Worm (Caenorhabditis elegans): ENCODE measurements around the gene sec-22.

Gene sec-22

ce11 chrX:1053929-1054328, 18.6 kb downstream of the sec-22 start, which contains the start of gene ncs-3:
TSS of gene ncs-3 (plus strand) at chrX:1054081.
- peak in 1 of 2 experiments; percentile 49 for TF ChIP-seq lsy-2 (tag; optimal IDR thresholded peaks at IDR 0.05)
- TF ChIP-seq sma-3 (GFP tag; optimal IDR thresholded peaks at IDR 0.05): no peak
- TF ChIP-seq nhr-129 (tag; optimal IDR thresholded peaks at IDR 0.05): peak; percentile 10
- TF ChIP-seq C34F6.9 (tag; optimal IDR thresholded peaks at IDR 0.05): peak; percentile 43
- peak; percentile 28 for TF ChIP-seq blmp-1 (tag; optimal IDR thresholded peaks at IDR 0.05; ENCODE audit: insufficient read depth)
- peak; percentile 47 for TF ChIP-seq mab-5 (tag; optimal IDR thresholded peaks at IDR 0.05)
- no peak for TF ChIP-seq nhr-25 (tag; optimal IDR thresholded peaks at IDR 0.05)
- peak; percentile 54 for TF ChIP-seq F13H6.1 (tag; optimal IDR thresholded peaks at IDR 0.05)
- TF ChIP-seq ZK546.5 (tag; optimal IDR thresholded peaks at IDR 0.05): no peak
- TF ChIP-seq alr-1 (tag; optimal IDR thresholded peaks at IDR 0.05): no peak
- TF ChIP-seq sma-9 (GFP tag; optimal IDR thresholded peaks at IDR 0.05): peak; percentile 66
- no peak for TF ChIP-seq sma-9 (tag; optimal IDR thresholded peaks at IDR 0.05)

- TF ChIP-seq ceh-16 (tag; optimal IDR thresholded peaks at IDR 0.05) (no peak), F13H6.1 (tag; optimal IDR thresholded peaks at IDR 0.05) (no peak), crh-2 (tag; optimal IDR thresholded peaks at IDR 0.05) (no peak), dmd-4 (tag; optimal IDR thresholded peaks at IDR 0.05) (no peak), snpc-4 (tag; optimal IDR thresholded peaks at IDR 0.05) (no peak)
These were observed 22.6 kb downstream of the sec-22 start for ce11 chrX:1057821-1058377.

- TF ChIP-seq mab-5 (tag; optimal IDR thresholded peaks at IDR 0.05) (peak; percentile 79), nhr-129 (tag; optimal IDR thresholded peaks at IDR 0.05) (no peak)
These were observed 25.4 kb downstream of the sec-22 start for ce11 chrX:1060705-1061104.

- TF ChIP-seq unc-55 (GFP tag; optimal IDR thresholded peaks at IDR 0.05) (peak; percentile 22), sem-4 (tag; optimal IDR thresholded peaks at IDR 0.05) (peak; percentile 63), F13H6.1 (tag; optimal IDR thresholded peaks at IDR 0.05) (peak; percentile 53), mdl-1 (tag; optimal IDR thresholded peaks at IDR 0.05) (peak in 1 of 2 experiments; percentile 3), C34F6.9 (tag; optimal IDR thresholded peaks at IDR 0.05) (peak; percentile 34), ama-1 (optimal IDR thresholded peaks at IDR 0.05) (no peak), zag-1 (tag; optimal IDR thresholded peaks at IDR 0.05) (peak; percentile 76), nhr-6 (tag; optimal IDR thresholded peaks at IDR 0.05) (no peak), nhr-129 (tag; optimal IDR thresholded peaks at IDR 0.05) (peak; percentile 23), lsy-2 (tag; optimal IDR thresholded peaks at IDR 0.05) (peak in 1 of 2 experiments; percentile 43)
These were observed 27.2 kb downstream of the sec-22 start, which contains the start of gene unc-1 for ce11 chrX:1062403-1063073. TSS of gene unc-1 (minus strand) at chrX:1062453.

ce11 chrX:1064064-1064463, 28.7 kb downstream of the sec-22 start:
- TF ChIP-seq egl-27 (tag; optimal IDR thresholded peaks at IDR 0.05) (no peak), nhr-12 (tag; optimal IDR thresholded peaks at IDR 0.05) (no peak), ztf-1 (GFP tag; conservative IDR thresholded peaks at IDR 0.05) (no peak), elt-3 (tag; optimal IDR thresholded peaks at IDR 0.05) (no peak), nhr-23 (tag; optimal IDR thresholded peaks at IDR 0.05) (no peak), unc-55 (GFP tag; optimal IDR thresholded peaks at IDR 0.05) (peak; percentile 83), crh-2 (tag; optimal IDR thresholded peaks at IDR 0.05) (peak; percentile 38), aly-2 (tag; optimal IDR thresholded peaks at IDR 0.05) (no peak), ama-1 (optimal IDR thresholded peaks at IDR 0.05) (no peak), nhr-77 (tag; optimal IDR thresholded peaks at IDR 0.05) (no peak), lin-11 (tag; optimal IDR thresholded peaks at IDR 0.05) (peak; percentile 11), snpc-4 (tag; optimal IDR thresholded peaks at IDR 0.05) (peak; percentile 31), nhr-10 (tag; optimal IDR thresholded peaks at IDR 0.05) (no peak), lin-39 (tag; optimal IDR thresholded peaks at IDR 0.05) (no peak), ceh-82 (tag; optimal IDR thresholded peaks at IDR 0.05) (no peak), F13H6.1 (tag; optimal IDR thresholded peaks at IDR 0.05) (peak; percentile 78), gmeb-1 (tag; optimal IDR thresholded peaks at IDR 0.05) (no peak), dmd-4 (tag; optimal IDR thresholded peaks at IDR 0.05) (no peak), nhr-25 (tag; optimal IDR thresholded peaks at IDR 0.05) (no peak), C34F6.9 (tag; optimal IDR thresholded peaks at IDR 0.05) (peak; percentile 67), nhr-21 (tag; optimal IDR thresholded peaks at IDR 0.05) (no peak), R02D3.7 (tag; optimal IDR thresholded peaks at IDR 0.05) (no peak), ceh-16 (tag; optimal IDR thresholded peaks at IDR 0.05) (no peak), sem-4 (tag; optimal IDR thresholded peaks at IDR 0.05) (peak; percentile 6), ztf-4 (tag; optimal IDR thresholded peaks at IDR 0.05) (no peak), nhr-237 (tag; optimal IDR thresholded peaks at IDR 0.05) (no peak), unc-62 (GFP tag; optimal IDR thresholded peaks at IDR 0.05) (no peak), ZK546.5 (tag; optimal IDR thresholded peaks at IDR 0.05) (no peak), ztf-11 (tag; optimal IDR thresholded peaks at IDR 0.05) (no peak), blmp-1 (tag; optimal IDR thresholded peaks at IDR 0.05; ENCODE audit: insufficient read depth) (no peak), unc-39 (tag; optimal IDR thresholded peaks at IDR 0.05) (no peak), zag-1 (tag; optimal IDR thresholded peaks at IDR 0.05) (peak; percentile 76), mbf-1 (tag; optimal IDR thresholded peaks at IDR 0.05) (no peak), nhr-6 (tag; optimal IDR thresholded peaks at IDR 0.05) (no peak)
